Fruit fly (Drosophila melanogaster) whole organism, embryonic: ENCODE data around the gene put.

Source experiments
- Bgb ChIP-seq: fragments of 200-800 bp; sonication (Bioruptor generic); IDR thresholded peaks from 2 replicates; pipeline ENCODE4 v1.3.6; 2022; ENCODE audit warnings: missing biosample characterization, missing genetic modification characterization; ENCODE audit not compliant: partially characterized antibody
- CG12104 ChIP-seq: fragments of 200-800 bp; sonication (Bioruptor generic); optimal IDR thresholded peaks from 3 replicates; lab custom pipeline; 2016; ENCODE audit warnings: missing biosample characterization, missing genetic modification characterization
- CG13296 ChIP-seq: fragments of 200-800 bp; sonication (Bioruptor generic); optimal IDR thresholded peaks from 3 replicates; lab custom pipeline; 2018; ENCODE audit warnings: missing biosample characterization, mild to moderate bottlenecking, missing genetic modification characterization
- CG14441 ChIP-seq: fragments of 200-800 bp; sonication (Bioruptor generic); IDR thresholded peaks from 2 replicates; pipeline ENCODE4 v1.3.6; 2022; ENCODE audit warnings: missing biosample characterization, missing genetic modification characterization
- CG14667 ChIP-seq: fragments of 200-800 bp; sonication (Bioruptor generic); IDR thresholded peaks from 2 replicates; pipeline ENCODE4 v1.3.6; 2022; ENCODE audit warnings: missing biosample characterization, missing genetic modification characterization
- CG17186 ChIP-seq: fragments of 200-800 bp; sonication (Bioruptor generic); optimal IDR thresholded peaks from 3 replicates; lab custom pipeline; 2017; ENCODE audit warnings: missing biosample characterization, missing genetic modification reagents, missing genetic modification characterization
- CG17568 ChIP-seq: fragments of 200-800 bp; sonication (Bioruptor generic); optimal IDR thresholded peaks from 2 replicates; lab custom pipeline; 2018; ENCODE audit warnings: missing biosample characterization, mild to moderate bottlenecking, missing genetic modification characterization, moderate library complexity
- CG30431 ChIP-seq: fragments of 200-800 bp; sonication (Bioruptor generic); optimal IDR thresholded peaks from 2 replicates; lab custom pipeline; 2017; ENCODE audit warnings: missing biosample characterization, missing genetic modification characterization
- CG32767 ChIP-seq: fragments of 200-800 bp; sonication (Bioruptor generic); IDR thresholded peaks from 2 replicates; pipeline ENCODE4 v1.3.6; 2022; ENCODE audit warnings: missing biosample characterization, missing genetic modification characterization
- CG5180 ChIP-seq: fragments of 200-800 bp; sonication (Bioruptor generic); optimal IDR thresholded peaks from 3 replicates; lab custom pipeline; 2017; ENCODE audit warnings: missing biosample characterization, missing genetic modification characterization, mild to moderate bottlenecking, moderate library complexity, missing genetic modification reagents
- CG8290 ChIP-seq, 3 experiments: fragments of 200-800 bp; sonication (Bioruptor generic); optimal IDR thresholded peaks; 2 replicates each; lab custom pipeline; 2016 to 2019; ENCODE audit warnings: missing biosample characterization in 3 of 3, missing genetic modification characterization in 3 of 3, mild to moderate bottlenecking in 2 of 3, moderate library complexity in 1 of 3
- CoRest ChIP-seq: fragments of 200-800 bp; sonication (Bioruptor generic); optimal IDR thresholded peaks from 3 replicates; lab custom pipeline; 2018; ENCODE audit warnings: missing biosample characterization, mild to moderate bottlenecking, missing genetic modification characterization, moderate library complexity
- CrebB ChIP-seq: fragments of 200-800 bp; sonication (Bioruptor generic); optimal IDR thresholded peaks from 3 replicates; lab custom pipeline; 2018; ENCODE audit warnings: missing biosample characterization, mild to moderate bottlenecking, missing genetic modification characterization
- Dek ChIP-seq: fragments of 200-800 bp; sonication (Bioruptor generic); optimal IDR thresholded peaks from 3 replicates; lab custom pipeline; 2019; ENCODE audit warnings: missing biosample characterization, mild to moderate bottlenecking, missing genetic modification characterization, moderate library complexity
- Dfd ChIP-seq, 2 experiments: fragments of >200 bp; optimal IDR thresholded peaks; 2 replicates each; lab custom pipeline; 2017; ENCODE audit warnings: missing biosample characterization in 2 of 2, missing genetic modification characterization in 2 of 2
- Drgx ChIP-seq: fragments of 200-800 bp; sonication (Bioruptor generic); IDR thresholded peaks from 2 replicates; pipeline ENCODE4 v1.3.6; 2022; ENCODE audit warnings: missing biosample characterization, missing genetic modification characterization
- Ets65A ChIP-seq: fragments of 200-800 bp; sonication (Bioruptor generic); peaks from one replicate; lab custom pipeline; 2016; ENCODE audit warnings: missing biosample characterization, missing genetic modification characterization
- Jarid2 ChIP-seq: fragments of 200-800 bp; sonication (Bioruptor generic); optimal IDR thresholded peaks from 3 replicates; lab custom pipeline; 2017; ENCODE audit warnings: mild to moderate bottlenecking, missing biosample characterization, missing genetic modification reagents, missing genetic modification characterization
- Neu2 ChIP-seq: fragments of 200-800 bp; sonication (Bioruptor generic); optimal IDR thresholded peaks from 3 replicates; lab custom pipeline; 2016; ENCODE audit warnings: missing biosample characterization, missing genetic modification characterization, borderline replicate concordance
- Ptx1 ChIP-seq: fragments of 200-800 bp; sonication (Bioruptor generic); IDR thresholded peaks from 2 replicates; pipeline ENCODE4 v1.3.6; 2022; ENCODE audit warnings: missing biosample characterization, missing genetic modification characterization
- Spps ChIP-seq: fragments of 200-800 bp; sonication (Bioruptor generic); optimal IDR thresholded peaks from 2 replicates; lab custom pipeline; 2018; ENCODE audit warnings: missing biosample characterization, mild to moderate bottlenecking, missing genetic modification characterization
- bbx ChIP-seq: fragments of 200-800 bp; sonication (Bioruptor generic); IDR thresholded peaks from 2 replicates; pipeline ENCODE4 v1.3.6; 2022; ENCODE audit warnings: missing biosample characterization, missing genetic modification characterization; ENCODE audit not compliant: partially characterized antibody
- bigmax ChIP-seq: fragments of 200-800 bp; sonication (Bioruptor generic); optimal IDR thresholded peaks from 2 replicates; lab custom pipeline; 2018; ENCODE audit warnings: missing biosample characterization, mild to moderate bottlenecking, missing genetic modification characterization
- bowl ChIP-seq: fragments of 200-800 bp; sonication (Bioruptor generic); IDR thresholded peaks from 2 replicates; pipeline ENCODE4 v1.3.6; 2022; ENCODE audit warnings: missing biosample characterization, missing genetic modification characterization
- bsh ChIP-seq, 2 experiments: fragments of 200-800 bp; sonication (Bioruptor generic); optimal IDR thresholded peaks; 2 replicates each; lab custom pipeline; 2017 to 2018; ENCODE audit warnings: mild to moderate bottlenecking in 2 of 2, missing biosample characterization in 2 of 2, missing genetic modification characterization in 2 of 2, moderate library complexity in 1 of 2
- cg ChIP-seq: fragments of 200-800 bp; sonication (Bioruptor generic); optimal IDR thresholded peaks from 3 replicates; lab custom pipeline; 2019; ENCODE audit warnings: missing biosample characterization, mild to moderate bottlenecking, missing genetic modification characterization, moderate library complexity
- chinmo ChIP-seq: fragments of 200-800 bp; sonication (Bioruptor generic); IDR thresholded peaks from 4 replicates; pipeline ENCODE4 v1.3.6; 2022; ENCODE audit warnings: missing biosample characterization, missing genetic modification characterization; ENCODE audit not compliant: partially characterized antibody
- dan ChIP-seq: fragments of 200-800 bp; sonication (Bioruptor generic); IDR thresholded peaks from 2 replicates; pipeline ENCODE4 v1.3.6; 2022; ENCODE audit warnings: missing biosample characterization, missing genetic modification characterization
- dmrt11E ChIP-seq: fragments of 200-800 bp; sonication (Bioruptor generic); optimal IDR thresholded peaks from 3 replicates; lab custom pipeline; 2018; ENCODE audit warnings: missing biosample characterization, mild to moderate bottlenecking, missing genetic modification characterization, moderate library complexity
- fd102C ChIP-seq: fragments of 200-800 bp; sonication (Bioruptor generic); optimal IDR thresholded peaks from 2 replicates; lab custom pipeline; 2018; ENCODE audit warnings: missing biosample characterization, mild to moderate bottlenecking, missing genetic modification characterization, moderate library complexity
- grau ChIP-seq: fragments of 200-800 bp; optimal IDR thresholded peaks from 3 replicates; lab custom pipeline; 2019; ENCODE audit warnings: missing biosample characterization, mild to moderate bottlenecking, missing genetic modification characterization, moderate library complexity
- gsb-n ChIP-seq: fragments of 200-800 bp; sonication (Bioruptor generic); optimal IDR thresholded peaks from 3 replicates; lab custom pipeline; 2018; ENCODE audit warnings: missing biosample characterization, mild to moderate bottlenecking, missing genetic modification characterization
- luna ChIP-seq: fragments of 200-800 bp; sonication (Bioruptor generic); optimal IDR thresholded peaks from 2 replicates; lab custom pipeline; 2016; ENCODE audit warnings: missing biosample characterization, missing genetic modification characterization
- otp ChIP-seq: fragments of 200-800 bp; sonication (Bioruptor generic); IDR thresholded peaks from 3 replicates; pipeline ENCODE4, ENCODE4 v1.3.6; 2022; ENCODE audit warnings: missing biosample characterization, missing genetic modification characterization
- pfk ChIP-seq: fragments of 200-800 bp; sonication (Bioruptor generic); optimal IDR thresholded peaks from 2 replicates; lab custom pipeline; 2018; ENCODE audit warnings: missing biosample characterization, mild to moderate bottlenecking, missing genetic modification characterization, moderate library complexity
- pros ChIP-seq: fragments of 200-800 bp; sonication (Bioruptor generic); optimal IDR thresholded peaks from 3 replicates; lab custom pipeline; 2019; ENCODE audit warnings: missing biosample characterization, mild to moderate bottlenecking, missing genetic modification characterization, moderate library complexity
- pzg ChIP-seq: fragments of 200-800 bp; sonication (Bioruptor generic); optimal IDR thresholded peaks from 3 replicates; lab custom pipeline; 2018; ENCODE audit warnings: missing biosample characterization, mild to moderate bottlenecking, missing genetic modification characterization, moderate library complexity
- sens ChIP-seq: fragments of 200-800 bp; sonication (Bioruptor generic); peaks from one replicate; lab custom pipeline; 2016; ENCODE audit warnings: missing biosample characterization, missing genetic modification characterization
- sima ChIP-seq: fragments of 200-800 bp; sonication (Bioruptor generic); optimal IDR thresholded peaks from 2 replicates; lab custom pipeline; 2016; ENCODE audit warnings: missing biosample characterization, missing genetic modification characterization
- so ChIP-seq: fragments of 200-800 bp; sonication (Bioruptor generic); IDR thresholded peaks from 3 replicates; pipeline ENCODE4 v1.3.6; 2022; ENCODE audit warnings: missing biosample characterization, missing genetic modification characterization
- tap ChIP-seq: fragments of 200-800 bp; optimal IDR thresholded peaks from 3 replicates; lab custom pipeline; 2019; ENCODE audit warnings: missing biosample characterization, mild to moderate bottlenecking, missing genetic modification characterization, moderate library complexity
- tll ChIP-seq, 2 experiments: fragments of 200-800 bp in 1 of 2; fragments of >200 bp in 1 of 2; sonication (Bioruptor generic) in 1 of 2; optimal IDR thresholded peaks; 2 replicates each; lab custom pipeline; 2017 to 2019; ENCODE audit warnings: missing biosample characterization in 2 of 2, missing genetic modification characterization in 2 of 2, mild to moderate bottlenecking in 1 of 2, moderate library complexity in 1 of 2
- trem ChIP-seq: fragments of 200-800 bp; optimal IDR thresholded peaks from 3 replicates; lab custom pipeline; 2019; ENCODE audit warnings: missing biosample characterization, mild to moderate bottlenecking, missing genetic modification characterization, moderate library complexity
- trh ChIP-seq: fragments of 200-800 bp; sonication (Bioruptor generic); optimal IDR thresholded peaks from 2 replicates; lab custom pipeline; 2016; ENCODE audit warnings: missing biosample characterization, missing genetic modification characterization
- vnd ChIP-seq: fragments of 200-800 bp; sonication (Bioruptor generic); IDR thresholded peaks from 3 replicates; pipeline ENCODE4 v1.3.6; 2022; ENCODE audit warnings: missing biosample characterization, missing genetic modification characterization; ENCODE audit not compliant: partially characterized antibody
- wdn ChIP-seq: fragments of 200-800 bp; sonication (Bioruptor generic); IDR thresholded peaks from 2 replicates; pipeline ENCODE4 v1.3.6; 2022; ENCODE audit warnings: missing biosample characterization, missing genetic modification characterization
- wor ChIP-seq: fragments of 200-800 bp; sonication (Bioruptor generic); IDR thresholded peaks from 2 replicates; pipeline ENCODE4 v1.3.6; 2022; ENCODE audit warnings: missing biosample characterization, missing genetic modification characterization

Gene put

DNA sequence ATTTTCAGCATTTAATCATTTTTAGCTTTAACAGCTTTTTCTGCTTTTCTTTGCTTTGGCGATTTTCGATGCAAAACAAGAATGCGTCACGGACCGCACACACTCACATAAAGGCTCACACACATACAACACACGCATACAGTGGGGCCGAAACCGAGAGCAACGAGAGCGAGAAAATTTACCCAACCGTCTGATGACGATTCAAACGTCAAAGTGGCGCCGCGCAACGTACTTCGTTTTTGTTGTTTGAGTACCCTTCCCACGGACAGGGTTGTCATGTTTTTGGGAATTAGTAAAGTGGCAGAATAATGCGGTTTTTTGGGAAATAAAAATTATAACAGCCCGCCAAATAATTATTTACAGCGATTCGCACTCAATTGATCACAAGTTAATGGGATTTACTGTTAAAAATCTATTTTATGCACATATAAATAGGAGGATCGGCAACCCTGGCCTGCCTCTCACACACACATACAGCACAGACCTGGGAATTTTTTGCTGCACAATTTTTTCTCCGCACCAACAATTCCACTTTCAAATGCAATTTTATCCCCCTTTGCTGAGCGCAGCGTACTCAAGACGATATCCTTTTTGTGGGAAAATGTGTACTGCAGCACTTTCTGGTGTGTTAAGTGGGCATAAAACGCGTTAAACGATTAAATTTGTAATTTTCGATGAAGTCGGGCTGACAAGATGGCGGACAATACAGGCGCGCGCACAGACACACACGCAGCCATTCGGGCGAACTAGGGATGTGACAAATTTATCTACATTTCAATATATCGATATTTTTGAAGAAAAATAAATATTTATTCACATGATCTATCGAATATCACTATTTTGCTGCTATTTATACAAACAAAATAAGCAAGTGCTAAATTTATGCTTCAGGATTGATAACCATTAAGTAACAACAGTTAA, 29.7 kb upstream of the put start (continued):
- TF ChIP-seq sens (GFP tag; lab: Kevin White, UChicago), result peak; percentile 99
- peak; percentile 89 for TF ChIP-seq otp (GFP tag; lab: Robert Waterston, UW)
- peak; percentile 56 for TF ChIP-seq bigmax (GFP tag; lab: Kevin White, UChicago)
- peak; percentile 94 for TF ChIP-seq dmrt11E (tag; lab: Kevin White, UChicago)
- TF ChIP-seq so (GFP tag; lab: Robert Waterston, UW), result peak; percentile 94
- TF ChIP-seq bbx, result peak; percentile 58; the same call in 1 of the 2 replicates
- TF ChIP-seq gsb-n, result peak; percentile 92
- peak; percentile 95 for TF ChIP-seq CoRest (tag; lab: Kevin White, UChicago)
- TF ChIP-seq wdn (GFP tag; lab: Robert Waterston, UW), result peak; percentile 91
- peak; percentile 94 for TF ChIP-seq CG14441 (GFP tag; lab: Robert Waterston, UW)
- peak in 1 of 2 experiments; percentile 34 for TF ChIP-seq tll (GFP tag; optimal IDR thresholded peaks at IDR 0.05; lab: Kevin White, UChicago)
- peak; percentile 74 to 95 for TF ChIP-seq bsh (GFP tag; optimal IDR thresholded peaks at IDR 0.05; lab: Kevin White, UChicago)
- TF ChIP-seq Ets65A (GFP tag; lab: Kevin White, UChicago), result peak; percentile 97
- peak; percentile 80 for TF ChIP-seq Jarid2
- peak; percentile 43 for TF ChIP-seq fd102C (GFP tag; lab: Kevin White, UChicago)
- TF ChIP-seq pzg (GFP tag; lab: Kevin White, UChicago), result peak; percentile 43
- TF ChIP-seq pros (GFP tag; lab: Kevin White, UChicago), result peak; percentile 64
- peak; percentile 88 for TF ChIP-seq CG14667 (GFP tag; lab: Robert Waterston, UW)
- peak; percentile 69 for TF ChIP-seq bowl (GFP tag; lab: Robert Waterston, UW)
- TF ChIP-seq Ptx1 (GFP tag; lab: Robert Waterston, UW), result peak; percentile 93
- TF ChIP-seq CG17568 (GFP tag; lab: Kevin White, UChicago), result peak; percentile 94
- TF ChIP-seq CG32767, result peak; percentile 89
- peak; percentile 82 for TF ChIP-seq wor
- peak; percentile 87 for TF ChIP-seq CG8290 (GFP tag; optimal IDR thresholded peaks at IDR 0.05; lab: Kevin White, UChicago)
- peak; percentile 74 to 97 for TF ChIP-seq CG8290 (tag; optimal IDR thresholded peaks at IDR 0.05; lab: Kevin White, UChicago)
- TF ChIP-seq cg (GFP tag; lab: Kevin White, UChicago), result peak; percentile 92
- peak; percentile 82; the same call in 3 of the 4 replicates for TF ChIP-seq chinmo
- peak; percentile 80 for TF ChIP-seq CG17186
- TF ChIP-seq CG13296 (GFP tag; lab: Kevin White, UChicago), result peak; percentile 94
- TF ChIP-seq CG5180, result peak; percentile 85
- TF ChIP-seq Spps (tag; lab: Kevin White, UChicago), result peak; percentile 80
- TF ChIP-seq Neu2, result peak; percentile 67
- TF ChIP-seq sima, result peak; percentile 79
- peak; percentile 94 for TF ChIP-seq grau (tag; lab: Kevin White, UChicago)
- TF ChIP-seq trem, result peak; percentile 88
- TF ChIP-seq Dfd (GFP tag; optimal IDR thresholded peaks at IDR 0.05; lab: Kevin White, UChicago), result no peak
- TF ChIP-seq trh (GFP tag; lab: Kevin White, UChicago), result peak; percentile 76
- TF ChIP-seq Dek (tag; lab: Kevin White, UChicago), result peak; percentile 91
- peak; percentile 83 for TF ChIP-seq CG12104 (GFP tag; lab: Kevin White, UChicago)
- peak; percentile 90 for TF ChIP-seq CG30431
- TF ChIP-seq Drgx, result peak; percentile 93
- peak; percentile 85 for TF ChIP-seq luna (GFP tag; lab: Kevin White, UChicago)
- peak; percentile 93 for TF ChIP-seq tap (tag; lab: Kevin White, UChicago)
- TF ChIP-seq dan (GFP tag; lab: Robert Waterston, UW), result no peak; the same call in 1 of the 2 replicates
- peak; percentile 51 for TF ChIP-seq pfk
- no peak; the same call in 2 of the 3 replicates for TF ChIP-seq vnd (GFP tag; lab: Robert Waterston, UW)
- TF ChIP-seq Bgb, result peak; percentile 61
- TF ChIP-seq CrebB (tag; lab: Kevin White, UChicago), result peak; percentile 90
